Fruit fly (Drosophila melanogaster) whole organism, embryonic: Measurements from ENCODE around the gene wda.

Source experiments
- ATbp ChIP-seq: fragments of 200-800 bp; sonication (Bioruptor generic); optimal IDR thresholded peaks from 2 replicates; lab custom pipeline; 2017; ENCODE audit warnings: missing biosample characterization, mild to moderate bottlenecking, missing genetic modification characterization, missing genetic modification reagents
- CG10366 ChIP-seq: fragments of 200-800 bp; sonication (Bioruptor generic); IDR thresholded peaks from 2 replicates; pipeline ENCODE4 v1.3.6; 2022; ENCODE audit warnings: missing biosample characterization, missing genetic modification characterization
- CG11085 ChIP-seq: fragments of 200-800 bp; sonication (Bioruptor generic); IDR thresholded peaks from 2 replicates; pipeline ENCODE4 v1.3.6; 2022; ENCODE audit warnings: missing biosample characterization, missing genetic modification characterization
- CG11504 ChIP-seq: fragments of 200-800 bp; sonication (Bioruptor generic); optimal IDR thresholded peaks from 3 replicates; lab custom pipeline; 2019; ENCODE audit warnings: missing biosample characterization, mild to moderate bottlenecking, missing genetic modification characterization, moderate library complexity
- CG12104 ChIP-seq: fragments of 200-800 bp; sonication (Bioruptor generic); optimal IDR thresholded peaks from 3 replicates; lab custom pipeline; 2016; ENCODE audit warnings: missing biosample characterization, missing genetic modification characterization
- CG13123 ChIP-seq: fragments of 200-800 bp; sonication (Bioruptor generic); optimal IDR thresholded peaks from 2 replicates; lab custom pipeline; 2016; ENCODE audit warnings: missing biosample characterization, missing genetic modification characterization
- CG14667 ChIP-seq: fragments of 200-800 bp; sonication (Bioruptor generic); IDR thresholded peaks from 2 replicates; pipeline ENCODE4 v1.3.6; 2022; ENCODE audit warnings: missing biosample characterization, missing genetic modification characterization
- CG14860 ChIP-seq: fragments of 200-800 bp; sonication (Bioruptor generic); IDR thresholded peaks from 3 replicates; pipeline ENCODE4 v1.3.6; 2022; ENCODE audit warnings: missing biosample characterization, missing genetic modification characterization; ENCODE audit not compliant: partially characterized antibody
- CG15011 ChIP-seq: fragments of 200-800 bp; sonication (Bioruptor generic); optimal IDR thresholded peaks from 3 replicates; lab custom pipeline; 2018; ENCODE audit warnings: missing biosample characterization, mild to moderate bottlenecking, missing genetic modification characterization
- CG15514 ChIP-seq: fragments of 200-800 bp; sonication (Bioruptor generic); optimal IDR thresholded peaks from 3 replicates; lab custom pipeline; 2017; ENCODE audit warnings: missing biosample characterization, missing genetic modification characterization, mild to moderate bottlenecking, moderate library complexity, missing genetic modification reagents
- CG17612 ChIP-seq: fragments of 200-800 bp; sonication (Bioruptor generic); IDR thresholded peaks from 2 replicates; pipeline ENCODE4 v1.3.6; 2022; ENCODE audit warnings: missing biosample characterization, missing genetic modification characterization
- CG18599 ChIP-seq: fragments of 200-800 bp; sonication (Bioruptor generic); optimal IDR thresholded peaks from 3 replicates; lab custom pipeline; 2017; ENCODE audit warnings: missing biosample characterization, missing genetic modification characterization, mild to moderate bottlenecking, moderate library complexity, missing genetic modification reagents
- CG18619 ChIP-seq: fragments of 200-800 bp; sonication (Bioruptor generic); optimal IDR thresholded peaks from 3 replicates; lab custom pipeline; 2017; ENCODE audit warnings: missing biosample characterization, mild to moderate bottlenecking, missing genetic modification characterization
- CG30020 ChIP-seq: fragments of 200-800 bp; optimal IDR thresholded peaks from 2 replicates; lab custom pipeline; 2019; ENCODE audit warnings: missing biosample characterization, mild to moderate bottlenecking, missing genetic modification characterization, moderate library complexity
- CG30403 ChIP-seq: fragments of 200-800 bp; sonication (Bioruptor generic); optimal IDR thresholded peaks from 3 replicates; lab custom pipeline; 2016; ENCODE audit warnings: missing biosample characterization, missing genetic modification characterization
- CG3065 ChIP-seq: fragments of 200-800 bp; sonication (Bioruptor generic); optimal IDR thresholded peaks from 2 replicates; lab custom pipeline; 2016; ENCODE audit warnings: missing biosample characterization, missing genetic modification characterization
- CG31365 ChIP-seq: fragments of 200-800 bp; sonication (Bioruptor generic); optimal IDR thresholded peaks from 2 replicates; lab custom pipeline; 2018; ENCODE audit warnings: missing biosample characterization, mild to moderate bottlenecking, missing genetic modification characterization
- CG33213 ChIP-seq: fragments of 200-800 bp; sonication (Bioruptor generic); optimal IDR thresholded peaks from 3 replicates; lab custom pipeline; 2016; ENCODE audit warnings: missing biosample characterization, missing genetic modification characterization
- CG3995 ChIP-seq: fragments of 200-800 bp; sonication (Bioruptor generic); optimal IDR thresholded peaks from 3 replicates; lab custom pipeline; 2016; ENCODE audit warnings: missing biosample characterization, missing genetic modification characterization
- CG8924 ChIP-seq: fragments of 200-800 bp; optimal IDR thresholded peaks from 3 replicates; lab custom pipeline; 2019; ENCODE audit warnings: missing biosample characterization, mild to moderate bottlenecking, missing genetic modification characterization, moderate library complexity
- CG9817 ChIP-seq: fragments of 200-800 bp; sonication (Bioruptor generic); optimal IDR thresholded peaks from 2 replicates; lab custom pipeline; 2018; ENCODE audit warnings: missing biosample characterization, mild to moderate bottlenecking, missing genetic modification characterization, moderate library complexity
- Camta ChIP-seq: fragments of 200-800 bp; sonication (Bioruptor generic); optimal IDR thresholded peaks from 2 replicates; lab custom pipeline; 2016; ENCODE audit warnings: missing biosample characterization, missing genetic modification characterization
- D19B ChIP-seq: fragments of 200-800 bp; sonication (Bioruptor generic); optimal IDR thresholded peaks from 2 replicates; lab custom pipeline; 2017; ENCODE audit warnings: missing biosample characterization, mild to moderate bottlenecking, missing genetic modification characterization
- Doc3 ChIP-seq: fragments of 200-800 bp; sonication (Bioruptor generic); IDR thresholded peaks from 3 replicates; pipeline ENCODE4 v1.3.6; 2022; ENCODE audit warnings: missing biosample characterization, missing genetic modification characterization; ENCODE audit not compliant: partially characterized antibody
- Dref ChIP-seq: fragments of 200-800 bp; sonication (Bioruptor generic); IDR thresholded peaks from 2 replicates; pipeline ENCODE4 v1.3.6; 2022; ENCODE audit warnings: missing biosample characterization, missing genetic modification characterization
- Hmx ChIP-seq: fragments of 200-800 bp; sonication (Bioruptor generic); optimal IDR thresholded peaks from 2 replicates; lab custom pipeline; 2016; ENCODE audit warnings: missing biosample characterization, missing genetic modification characterization
- Poxn ChIP-seq: fragments of 200-800 bp; sonication (Bioruptor generic); IDR thresholded peaks from 2 replicates; pipeline ENCODE4 v1.3.6; 2022; ENCODE audit warnings: missing biosample characterization, missing genetic modification characterization
- Ptx1 ChIP-seq: fragments of 200-800 bp; sonication (Bioruptor generic); IDR thresholded peaks from 2 replicates; pipeline ENCODE4 v1.3.6; 2022; ENCODE audit warnings: missing biosample characterization, missing genetic modification characterization
- Usf ChIP-seq: fragments of 200-800 bp; sonication (Bioruptor generic); optimal IDR thresholded peaks from 2 replicates; lab custom pipeline; 2017; ENCODE audit warnings: missing genotype, missing biosample characterization, missing genetic modification characterization
- ara ChIP-seq: fragments of 200-800 bp; sonication (Bioruptor generic); IDR thresholded peaks from 2 replicates; pipeline ENCODE4 v1.3.6; 2022; ENCODE audit warnings: missing biosample characterization, missing genetic modification characterization
- bbx ChIP-seq: fragments of 200-800 bp; sonication (Bioruptor generic); IDR thresholded peaks from 2 replicates; pipeline ENCODE4 v1.3.6; 2022; ENCODE audit warnings: missing biosample characterization, missing genetic modification characterization; ENCODE audit not compliant: partially characterized antibody
- bowl ChIP-seq: fragments of 200-800 bp; sonication (Bioruptor generic); IDR thresholded peaks from 2 replicates; pipeline ENCODE4 v1.3.6; 2022; ENCODE audit warnings: missing biosample characterization, missing genetic modification characterization
- bsh ChIP-seq, 2 experiments: fragments of 200-800 bp; sonication (Bioruptor generic); optimal IDR thresholded peaks; 2 replicates each; lab custom pipeline; 2017 to 2018; ENCODE audit warnings: mild to moderate bottlenecking in 2 of 2, missing biosample characterization in 2 of 2, missing genetic modification characterization in 2 of 2, moderate library complexity in 1 of 2
- btn ChIP-seq: fragments of 200-800 bp; sonication (Bioruptor generic); optimal IDR thresholded peaks from 2 replicates; lab custom pipeline; 2016; ENCODE audit warnings: missing biosample characterization, missing genetic modification characterization
- cad ChIP-seq: fragments of >200 bp; optimal IDR thresholded peaks from 2 replicates; lab custom pipeline; 2017; ENCODE audit warnings: missing biosample characterization, missing genetic modification characterization
- danr ChIP-seq: fragments of 200-800 bp; sonication (Bioruptor generic); IDR thresholded peaks from 2 replicates; pipeline ENCODE4 v1.3.6; 2022; ENCODE audit warnings: missing biosample characterization, missing genetic modification characterization
- dpn ChIP-seq, 2 experiments: fragments of 200-800 bp; sonication (Bioruptor generic); optimal IDR thresholded peaks; 3 replicates each; lab custom pipeline; 2016; ENCODE audit warnings: missing biosample characterization in 2 of 2, missing genetic modification characterization in 2 of 2
- en ChIP-seq: fragments of 200-800 bp; sonication (Bioruptor generic); optimal IDR thresholded peaks from 2 replicates; lab custom pipeline; 2016; ENCODE audit warnings: missing biosample characterization, missing genetic modification characterization
- eve ChIP-seq, 2 experiments: fragments of >200 bp; optimal IDR thresholded peaks; 2 replicates each; lab custom pipeline; 2017; ENCODE audit warnings: missing biosample characterization in 2 of 2, missing genetic modification characterization in 2 of 2
- hbn ChIP-seq: fragments of 200-800 bp; sonication (Bioruptor generic); IDR thresholded peaks from 2 replicates; pipeline ENCODE4 v1.3.6; 2022; ENCODE audit warnings: missing biosample characterization, missing genetic modification characterization; ENCODE audit not compliant: partially characterized antibody
- kah ChIP-seq: fragments of 200-800 bp; sonication (Bioruptor generic); optimal IDR thresholded peaks from 2 replicates; lab custom pipeline; 2018; ENCODE audit warnings: missing biosample characterization, mild to moderate bottlenecking, missing genetic modification characterization
- oc ChIP-seq: fragments of 200-800 bp; sonication (Bioruptor generic); optimal IDR thresholded peaks from 2 replicates; lab custom pipeline; 2018; ENCODE audit warnings: missing biosample characterization, mild to moderate bottlenecking, missing genetic modification characterization, moderate library complexity
- p53 ChIP-seq: fragments of 200-800 bp; sonication (Bioruptor generic); optimal IDR thresholded peaks from 2 replicates; lab custom pipeline; 2016; ENCODE audit warnings: missing biosample characterization, missing genetic modification characterization
- pnt ChIP-seq: fragments of 200-800 bp; sonication (Bioruptor generic); optimal IDR thresholded peaks from 3 replicates; lab custom pipeline; 2016; ENCODE audit warnings: missing biosample characterization, missing genetic modification characterization
- row ChIP-seq: fragments of 200-800 bp; sonication (Bioruptor generic); IDR thresholded peaks from 3 replicates; pipeline ENCODE4 v1.3.6; 2022; ENCODE audit warnings: missing biosample characterization, missing genetic modification characterization
- tna ChIP-seq: fragments of 200-800 bp; sonication (Bioruptor generic); IDR thresholded peaks from 2 replicates; pipeline ENCODE4 v1.3.6; 2022; ENCODE audit warnings: missing biosample characterization, missing genetic modification characterization; ENCODE audit not compliant: partially characterized antibody
- wek ChIP-seq: fragments of 200-800 bp; sonication (Bioruptor generic); optimal IDR thresholded peaks from 3 replicates; lab custom pipeline; 2018; ENCODE audit warnings: missing biosample characterization, mild to moderate bottlenecking, missing genetic modification characterization, moderate library complexity
- z ChIP-seq: fragments of 200-800 bp; sonication (Bioruptor generic); IDR thresholded peaks from 3 replicates; pipeline ENCODE4 v1.3.6; 2022; ENCODE audit warnings: missing biosample characterization, missing genetic modification characterization
- zf30C ChIP-seq: fragments of 200-800 bp; sonication (Bioruptor generic); optimal IDR thresholded peaks from 3 replicates; lab custom pipeline; 2018; ENCODE audit warnings: missing biosample characterization, mild to moderate bottlenecking, missing genetic modification characterization
- zfh2 ChIP-seq: fragments of 200-800 bp; sonication (Bioruptor generic); optimal IDR thresholded peaks from 2 replicates; lab custom pipeline; 2016; ENCODE audit warnings: missing biosample characterization, missing genetic modification characterization

Gene wda

dm6 chr3R:23297132-23297862 lies 39.4 kb upstream of the wda start (continued):
- TF ChIP-seq CG12104 (no peak), CG18599 (GFP tag; lab: Kevin White, UChicago) (no peak), D19B (GFP tag; lab: Kevin White, UChicago) (no peak), CG13123 (GFP tag; lab: Kevin White, UChicago) (no peak), CG30403 (GFP tag; lab: Kevin White, UChicago) (peak; percentile 32), CG33213 (GFP tag; lab: Kevin White, UChicago) (no peak), Usf (no peak), wek (GFP tag; lab: Kevin White, UChicago) (peak; percentile 26), cad (no peak), Dref (no peak), zf30C (GFP tag; lab: Kevin White, UChicago) (peak; percentile 17), dpn (GFP tag; optimal IDR thresholded peaks at IDR 0.05; lab: Kevin White, UChicago) (peak in 1 of 2 experiments; percentile 16), ATbp (GFP tag; lab: Kevin White, UChicago) (no peak), Doc3 (GFP tag; lab: Robert Waterston, UW) (no peak), CG15514 (peak; percentile 54), CG11504 (tag; lab: Kevin White, UChicago) (peak; percentile 51), bowl (no peak), Camta (GFP tag; lab: Kevin White, UChicago) (no peak), CG8924 (tag; lab: Kevin White, UChicago) (peak; percentile 23), pnt (GFP tag; lab: Kevin White, UChicago) (no peak), CG17612 (GFP tag; lab: Robert Waterston, UW) (no peak), tna (GFP tag; lab: Robert Waterston, UW) (no peak), CG30020 (no peak), bsh (GFP tag; optimal IDR thresholded peaks at IDR 0.05; lab: Kevin White, UChicago) (peak in 1 of 2 experiments; percentile 66), z (GFP tag; lab: Robert Waterston, UW) (no peak), zfh2 (GFP tag; lab: Kevin White, UChicago) (no peak), CG3995 (no peak), CG15011 (GFP tag; lab: Kevin White, UChicago) (no peak), CG3065 (GFP tag; lab: Kevin White, UChicago) (no peak), oc (tag; lab: Kevin White, UChicago) (no peak), CG18619 (no peak), danr (no peak), CG14860 (GFP tag; lab: Robert Waterston, UW) (no peak), eve (GFP tag; optimal IDR thresholded peaks at IDR 0.05; lab: Kevin White, UChicago) (peak in 1 of 2 experiments; percentile 47), btn (GFP tag; lab: Kevin White, UChicago) (no peak), CG11085 (GFP tag; lab: Robert Waterston, UW) (no peak), Ptx1 (GFP tag; lab: Robert Waterston, UW) (peak; percentile 22; the same call in 1 of the 2 replicates), CG31365 (tag; lab: Kevin White, UChicago) (no peak), Hmx (no peak), p53 (no peak), kah (GFP tag; lab: Kevin White, UChicago) (no peak), row (GFP tag; lab: Robert Waterston, UW) (peak; percentile 46; the same call in 1 of the 3 replicates), CG14667 (GFP tag; lab: Robert Waterston, UW) (no peak), Poxn (GFP tag; lab: Robert Waterston, UW) (no peak), CG10366 (GFP tag; lab: Robert Waterston, UW) (no peak), CG9817 (tag; lab: Kevin White, UChicago) (no peak), hbn (GFP tag; lab: Robert Waterston, UW) (no peak), en (GFP tag; lab: Kevin White, UChicago) (no peak), bbx (GFP tag; lab: Robert Waterston, UW) (no peak), ara (no peak)
